Worm (Caenorhabditis elegans): ENCODE measurements around the gene idpp-4.

idpp-4 gene

DNA sequence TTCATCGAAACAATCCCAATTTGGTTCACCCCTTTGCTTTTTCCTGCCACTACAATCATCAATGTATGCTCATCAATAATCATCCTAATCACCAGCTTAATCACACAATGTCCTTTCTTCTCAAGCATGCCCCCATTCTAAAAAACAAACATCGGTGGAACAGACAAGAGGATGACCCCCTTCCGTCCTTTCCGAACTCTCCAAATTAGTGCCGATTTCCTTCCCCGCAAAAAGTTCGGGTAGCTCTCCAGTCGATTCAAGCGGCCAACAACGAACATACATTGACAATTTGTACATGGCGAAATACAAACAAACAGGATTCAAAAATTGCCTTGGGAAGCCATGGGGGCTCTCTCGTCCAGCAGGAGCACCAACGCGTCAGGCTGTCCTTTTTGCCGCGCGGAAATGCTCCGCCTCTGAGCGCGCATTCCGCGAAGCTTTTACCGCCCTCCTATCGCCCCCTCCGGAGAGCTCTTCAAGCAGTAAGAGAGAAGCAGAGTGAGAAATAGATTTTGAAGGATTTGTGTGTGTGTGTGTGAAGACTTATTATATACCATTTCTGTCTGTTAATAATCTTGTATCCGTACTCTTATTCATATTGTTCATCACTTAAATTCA is 4.5 kb downstream of the idpp-4 start, which contains the start of gene appg-1:
Gene appg-1 (plus strand): TSS at position 427 of the 618 bp plus-strand sequence.
- TF ChIP-seq cog-1 (tag; optimal IDR thresholded peaks at IDR 0.05) (no peak), klf-2 (GFP tag; conservative IDR thresholded peaks at IDR 0.05) (no peak), med-1 (GFP tag; optimal IDR thresholded peaks at IDR 0.05; ENCODE audit: insufficient read depth) (no peak), ztf-29 (GFP tag; IDR thresholded peaks at IDR 0.05) (no peak), ztf-23 (GFP tag; IDR thresholded peaks at IDR 0.05) (no peak), T22C8.4 (GFP tag; IDR thresholded peaks at IDR 0.05) (no peak), flt-1 (GFP tag; IDR thresholded peaks at IDR 0.05) (no peak), tab-1 (GFP tag; IDR thresholded peaks at IDR 0.05) (no peak), ref-1 (GFP tag; conservative IDR thresholded peaks at IDR 0.05) (no peak)

DNA sequence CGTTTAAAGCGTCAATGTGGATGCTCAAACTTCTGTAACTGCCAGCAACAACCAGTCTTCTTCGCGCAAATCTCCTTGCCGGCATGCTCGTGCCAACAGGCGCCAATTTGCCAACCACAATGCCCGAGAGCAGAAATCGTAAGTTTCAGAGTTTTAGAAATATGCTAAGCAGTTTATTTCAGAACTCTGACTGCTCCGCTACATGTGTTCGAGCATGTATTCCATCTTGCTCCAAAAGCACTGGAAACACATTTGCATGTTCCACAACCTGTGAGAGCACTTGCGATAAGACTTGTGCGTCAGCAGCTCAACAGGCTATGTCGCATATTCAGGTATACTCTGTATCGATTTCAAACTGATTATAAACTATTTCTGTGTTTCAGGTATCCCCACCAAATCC is 8.5 kb downstream of the idpp-4 start:
- TF ChIP-seq cog-1 (tag; optimal IDR thresholded peaks at IDR 0.05) (no peak), tab-1 (GFP tag; IDR thresholded peaks at IDR 0.05) (no peak), klf-2 (GFP tag; conservative IDR thresholded peaks at IDR 0.05) (no peak), ref-1 (GFP tag; conservative IDR thresholded peaks at IDR 0.05) (no peak), T22C8.4 (GFP tag; IDR thresholded peaks at IDR 0.05) (no peak), ztf-29 (GFP tag; IDR thresholded peaks at IDR 0.05) (no peak), ztf-23 (GFP tag; IDR thresholded peaks at IDR 0.05) (no peak), flt-1 (GFP tag; IDR thresholded peaks at IDR 0.05) (no peak)

DNA sequence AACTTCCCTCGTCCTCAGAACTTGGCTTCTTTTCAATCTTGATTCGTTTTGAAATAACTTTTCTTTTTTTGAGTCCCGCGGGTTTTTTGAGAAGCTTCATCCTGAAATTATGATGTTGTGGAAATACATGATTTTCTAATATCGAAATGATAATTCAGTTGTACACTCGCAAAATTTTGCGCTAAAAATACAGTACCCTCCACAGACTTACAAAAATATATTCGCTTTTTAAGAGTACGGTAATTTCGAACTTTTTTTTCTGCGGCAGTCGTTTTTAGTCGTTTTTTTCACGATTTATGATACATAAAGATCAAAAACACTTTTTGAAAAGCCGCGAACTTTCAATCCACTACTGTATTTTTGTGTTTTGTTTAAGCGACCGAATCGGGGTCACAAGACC is 23.8 kb downstream of the idpp-4 start, which contains the start of gene pro-2:
Gene pro-2 (minus strand): TSS at position 101 of the 400 bp plus-strand sequence.
- TF ChIP-seq klf-2 (GFP tag; conservative IDR thresholded peaks at IDR 0.05) (no peak), ref-1 (GFP tag; conservative IDR thresholded peaks at IDR 0.05) (no peak), T22C8.4 (GFP tag; IDR thresholded peaks at IDR 0.05) (no peak), flt-1 (GFP tag; IDR thresholded peaks at IDR 0.05) (no peak), ztf-29 (GFP tag; IDR thresholded peaks at IDR 0.05) (no peak), cog-1 (tag; optimal IDR thresholded peaks at IDR 0.05) (no peak), tab-1 (GFP tag; IDR thresholded peaks at IDR 0.05) (no peak), med-1 (GFP tag; optimal IDR thresholded peaks at IDR 0.05; ENCODE audit: insufficient read depth) (no peak), ztf-23 (GFP tag; IDR thresholded peaks at IDR 0.05) (no peak)

DNA sequence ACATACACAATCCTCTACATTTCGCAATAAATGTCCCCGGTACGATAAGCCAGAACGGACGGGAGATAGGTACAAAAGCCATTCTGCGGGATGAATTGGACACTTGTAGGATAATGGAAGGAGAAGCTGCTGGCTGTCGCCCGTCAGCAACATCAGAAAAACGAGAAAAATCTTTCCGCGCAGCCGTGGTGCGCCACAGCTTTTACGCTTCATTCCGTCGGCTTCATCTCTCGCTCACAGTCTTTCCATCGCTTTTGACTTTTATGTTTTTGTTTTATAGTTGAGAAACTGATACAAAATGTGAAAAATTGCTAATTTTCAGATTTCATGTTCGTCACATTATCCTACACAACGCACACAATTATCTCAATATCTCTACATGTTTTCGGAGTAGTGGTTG is 24.8 kb downstream of the idpp-4 start, which contains the start of gene C07E3.10:
Gene C07E3.10 (plus strand): TSS at position 301 of the 400 bp plus-strand sequence.
- TF ChIP-seq med-1 (GFP tag; optimal IDR thresholded peaks at IDR 0.05; ENCODE audit: insufficient read depth): no peak
- peak; percentile 10; the same call in 1 of the 2 replicates for TF ChIP-seq flt-1 (GFP tag; IDR thresholded peaks at IDR 0.05)

DNA sequence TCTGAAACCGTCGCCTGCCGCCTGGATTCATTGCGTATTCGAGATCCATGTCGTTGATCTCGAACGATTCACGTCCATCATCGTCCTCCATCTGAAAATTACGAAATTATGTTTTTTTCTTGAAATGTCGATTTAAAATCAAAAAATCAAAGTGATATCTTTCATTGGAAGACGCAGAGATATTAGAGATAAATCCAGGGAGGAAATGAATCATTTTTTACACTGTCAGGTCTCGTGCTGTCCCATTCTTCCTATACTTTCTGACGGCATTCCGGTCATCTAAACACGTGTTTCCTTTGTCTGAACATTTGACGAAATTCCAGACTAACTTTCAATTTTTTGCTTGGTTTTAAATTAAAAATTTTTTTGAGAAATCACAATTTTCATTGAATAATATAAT is 28.7 kb downstream of the idpp-4 start, which contains the start of gene stip-1:
Gene stip-1 (minus strand): TSS at position 98 of the 400 bp plus-strand sequence.
- TF ChIP-seq tab-1 (GFP tag; IDR thresholded peaks at IDR 0.05): no peak
- TF ChIP-seq med-1 (GFP tag; optimal IDR thresholded peaks at IDR 0.05; ENCODE audit: insufficient read depth): no peak
- no peak for TF ChIP-seq flt-1 (GFP tag; IDR thresholded peaks at IDR 0.05)
- no peak for TF ChIP-seq klf-2 (GFP tag; conservative IDR thresholded peaks at IDR 0.05)
- no peak for TF ChIP-seq ref-1 (GFP tag; conservative IDR thresholded peaks at IDR 0.05)
- no peak for TF ChIP-seq ztf-23 (GFP tag; IDR thresholded peaks at IDR 0.05)
- TF ChIP-seq T22C8.4 (GFP tag; IDR thresholded peaks at IDR 0.05): no peak
- TF ChIP-seq cog-1 (tag; optimal IDR thresholded peaks at IDR 0.05): no peak
- TF ChIP-seq ztf-29 (GFP tag; IDR thresholded peaks at IDR 0.05): no peak

DNA sequence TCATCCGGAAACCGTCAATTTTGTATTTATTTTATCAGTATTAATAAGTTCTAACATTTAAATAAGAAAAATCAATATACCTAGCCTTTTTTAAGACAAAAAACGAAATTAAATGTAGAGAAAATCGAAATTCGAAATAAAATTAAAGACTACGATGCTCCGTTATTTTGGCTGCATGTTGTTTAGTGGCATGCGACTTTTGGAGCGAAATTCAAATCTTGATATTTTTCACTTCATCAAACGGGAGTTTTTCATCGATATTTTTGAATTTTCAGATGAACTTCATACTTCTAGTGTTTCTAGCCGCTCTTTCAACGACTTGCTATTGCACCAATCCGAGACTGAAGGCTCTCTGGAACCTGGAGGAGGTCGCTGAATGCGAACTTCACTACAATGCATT is 29.2 kb downstream of the idpp-4 start, which contains the start of gene C07E3.9:
Gene C07E3.9 (plus strand): TSS at position 270 of the 400 bp plus-strand sequence.
- no peak for TF ChIP-seq cog-1 (tag; optimal IDR thresholded peaks at IDR 0.05)

DNA sequence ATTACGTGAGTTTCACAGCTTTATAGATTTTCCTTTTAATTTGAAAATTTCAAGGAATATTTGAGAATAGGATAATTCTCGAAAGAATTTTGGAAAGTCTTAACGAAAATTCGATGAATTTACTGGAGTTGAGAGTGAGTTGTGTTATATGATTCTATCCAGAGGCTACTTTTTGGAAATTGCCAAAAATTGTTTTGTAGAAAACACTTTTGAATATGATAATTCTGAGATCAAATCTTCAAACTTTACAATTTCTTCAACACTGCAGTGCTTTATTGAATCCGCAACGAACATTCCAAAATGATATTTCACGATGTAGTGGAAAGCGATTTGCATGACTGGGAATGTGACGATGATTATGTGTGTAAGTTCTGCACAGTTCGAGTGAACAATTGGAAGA is 30.7 kb downstream of the idpp-4 start, which contains the start of gene C07E3.8:
Gene C07E3.8 (plus strand): TSS at position 301 of the 400 bp plus-strand sequence.
- no peak for TF ChIP-seq klf-2 (GFP tag; conservative IDR thresholded peaks at IDR 0.05)
- no peak for TF ChIP-seq T22C8.4 (GFP tag; IDR thresholded peaks at IDR 0.05)
- no peak for TF ChIP-seq flt-1 (GFP tag; IDR thresholded peaks at IDR 0.05)
- no peak for TF ChIP-seq ref-1 (GFP tag; conservative IDR thresholded peaks at IDR 0.05)
- no peak for TF ChIP-seq med-1 (GFP tag; optimal IDR thresholded peaks at IDR 0.05; ENCODE audit: insufficient read depth)
- TF ChIP-seq ztf-23 (GFP tag; IDR thresholded peaks at IDR 0.05): no peak
- TF ChIP-seq tab-1 (GFP tag; IDR thresholded peaks at IDR 0.05): no peak
- no peak for TF ChIP-seq cog-1 (tag; optimal IDR thresholded peaks at IDR 0.05)
- TF ChIP-seq ztf-29 (GFP tag; IDR thresholded peaks at IDR 0.05): no peak

DNA sequence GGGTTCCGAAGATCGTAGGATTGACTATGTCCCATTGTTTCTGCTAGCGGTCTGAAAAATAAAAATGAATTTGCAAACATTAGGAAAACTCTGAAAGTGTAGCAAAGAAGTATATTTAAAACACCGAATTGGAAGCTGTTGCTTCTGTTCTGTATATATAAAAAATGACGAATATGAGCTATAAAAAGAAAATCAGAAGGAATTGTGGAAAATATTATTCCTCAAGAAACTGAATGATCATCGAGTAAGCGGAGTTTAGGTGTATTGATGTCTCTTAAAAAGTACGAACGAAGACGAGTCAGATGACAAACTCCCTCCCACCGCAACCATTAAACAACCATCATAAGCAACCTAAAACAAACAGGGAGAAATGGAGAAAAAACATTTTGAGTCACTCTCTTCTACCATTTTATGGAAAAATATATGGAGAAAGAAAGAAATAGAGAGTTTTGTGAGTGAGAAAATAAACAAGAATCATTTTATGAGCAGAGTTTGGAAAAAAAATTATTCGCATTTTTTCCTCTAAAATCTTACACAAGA is 36.3 kb downstream of the idpp-4 start, which contains the start of gene C07E3.3:
Gene C07E3.3 (minus strand): TSS at position 51 of the 540 bp plus-strand sequence.
- TF ChIP-seq tab-1 (GFP tag; IDR thresholded peaks at IDR 0.05) (no peak), ref-1 (GFP tag; conservative IDR thresholded peaks at IDR 0.05) (no peak), flt-1 (GFP tag; IDR thresholded peaks at IDR 0.05) (no peak), ztf-23 (GFP tag; IDR thresholded peaks at IDR 0.05) (no peak), ztf-29 (GFP tag; IDR thresholded peaks at IDR 0.05) (no peak), med-1 (GFP tag; optimal IDR thresholded peaks at IDR 0.05; ENCODE audit: insufficient read depth) (no peak), T22C8.4 (GFP tag; IDR thresholded peaks at IDR 0.05) (no peak), cog-1 (tag; optimal IDR thresholded peaks at IDR 0.05) (no peak), klf-2 (GFP tag; conservative IDR thresholded peaks at IDR 0.05) (no peak)

DNA sequence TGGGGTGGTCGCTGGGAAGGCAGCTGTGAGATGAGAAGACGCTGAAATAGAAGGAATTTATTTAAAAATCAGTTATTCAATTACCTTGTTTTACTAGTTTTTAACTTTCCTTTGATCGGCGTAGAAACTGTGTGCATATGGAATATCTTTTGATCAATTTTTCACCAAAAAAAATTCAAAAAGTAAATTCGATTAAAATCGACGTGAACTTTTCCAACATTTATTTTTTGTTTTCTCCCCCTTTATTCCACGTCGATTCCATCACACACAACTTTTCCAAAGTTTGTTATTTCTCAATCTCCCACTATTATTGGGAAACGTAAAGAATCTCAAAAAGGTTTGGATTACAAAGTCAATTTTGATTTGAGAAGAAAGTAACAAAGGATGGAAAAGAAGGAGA is 39.2 kb downstream of the idpp-4 start, which contains the start of gene C07E3.4:
Gene C07E3.4 (plus strand): TSS at position 301 of the 400 bp plus-strand sequence.
- TF ChIP-seq ztf-29 (GFP tag; IDR thresholded peaks at IDR 0.05) (no peak), klf-2 (GFP tag; conservative IDR thresholded peaks at IDR 0.05) (no peak), T22C8.4 (GFP tag; IDR thresholded peaks at IDR 0.05) (no peak), ref-1 (GFP tag; conservative IDR thresholded peaks at IDR 0.05) (no peak), flt-1 (GFP tag; IDR thresholded peaks at IDR 0.05) (no peak), med-1 (GFP tag; optimal IDR thresholded peaks at IDR 0.05; ENCODE audit: insufficient read depth) (no peak), tab-1 (GFP tag; IDR thresholded peaks at IDR 0.05) (no peak), cog-1 (tag; optimal IDR thresholded peaks at IDR 0.05) (no peak), ztf-23 (GFP tag; IDR thresholded peaks at IDR 0.05) (no peak)

All from whole organism, midembryonic.